Worm (Caenorhabditis elegans): ENCODE results near the gene F41C3.7.
A peak's percentile ranks its signal among the peaks of the same experiment; 100 is the strongest.

F41C3.7 gene

ce11 chrII:4739984-4740462 lies 10.2 kb downstream of the F41C3.7 start, which contains the start of gene eas-1 (continued):
- peak; percentile 76 for TF ChIP-seq attf-5 (GFP tag; optimal IDR thresholded peaks at IDR 0.05)
- TF ChIP-seq K12H6.12 (tag; optimal IDR thresholded peaks at IDR 0.05) = peak; percentile 50
- peak; percentile 73; the same call in 1 of the 2 replicates for TF ChIP-seq let-526 (GFP tag; IDR thresholded peaks at IDR 0.05)
- TF ChIP-seq atf-7 (tag; optimal IDR thresholded peaks at IDR 0.05) = peak; percentile 73
- no peak for TF ChIP-seq fkh-3 (tag; optimal IDR thresholded peaks at IDR 0.05)
- no peak for TF ChIP-seq nfya-2 (GFP tag; IDR thresholded peaks at IDR 0.05)
- TF ChIP-seq snpc-1.3 (tag; optimal IDR thresholded peaks at IDR 0.05; ENCODE audit: insufficient read depth) = no peak
- no peak for TF ChIP-seq F52B5.7 (tag; optimal IDR thresholded peaks at IDR 0.05)
- TF ChIP-seq tlf-1 (GFP tag; optimal IDR thresholded peaks at IDR 0.05) = peak; percentile 20
- no peak for TF ChIP-seq unc-62 (GFP tag; optimal IDR thresholded peaks at IDR 0.05)
- TF ChIP-seq chd-7 (tag; optimal IDR thresholded peaks at IDR 0.05) = peak; percentile 24
- TF ChIP-seq B0336.3 (GFP tag; IDR thresholded peaks at IDR 0.05) = no peak
- no peak for TF ChIP-seq cebp-2 (GFP tag; IDR thresholded peaks at IDR 0.05)
- TF ChIP-seq tbp1 (GFP tag; optimal IDR thresholded peaks at IDR 0.05) = peak; percentile 44
- TF ChIP-seq sdz-38 (tag; optimal IDR thresholded peaks at IDR 0.05) = no peak
- TF ChIP-seq egrh-3 (GFP tag; IDR thresholded peaks at IDR 0.05) = no peak
- peak; percentile 5 for TF ChIP-seq sptf-2 (GFP tag; optimal IDR thresholded peaks at IDR 0.05)
- TF ChIP-seq dox-1 (GFP tag; IDR thresholded peaks at IDR 0.05) = peak; percentile 79
- TF ChIP-seq K11D2.4 (GFP tag; IDR thresholded peaks at IDR 0.05) = peak; percentile 64; the same call in 1 of the 2 replicates
- peak; percentile 37 for TF ChIP-seq ccch-3 (GFP tag; optimal IDR thresholded peaks at IDR 0.05)
- peak; percentile 27 for TF ChIP-seq ztf-18 (tag; optimal IDR thresholded peaks at IDR 0.05)
- TF ChIP-seq F23B12.7 (tag; optimal IDR thresholded peaks at IDR 0.05; ENCODE audit: insufficient read depth) = peak; percentile 39
- no peak for TF ChIP-seq C17E4.6 (GFP tag; IDR thresholded peaks at IDR 0.05)
- TF ChIP-seq akir-1 (GFP tag; optimal IDR thresholded peaks at IDR 0.05) = peak; percentile 58
- peak; percentile 84 for TF ChIP-seq ZK185.1 (tag; optimal IDR thresholded peaks at IDR 0.05; ENCODE audit: poor library complexity, severe bottlenecking)
- TF ChIP-seq egl-18 (GFP tag; IDR thresholded peaks at IDR 0.05) = no peak
- TF ChIP-seq B0019.2 (GFP tag; conservative IDR thresholded peaks at IDR 0.05) = peak; percentile 33; the same call in 1 of the 2 replicates
- no peak for TF ChIP-seq cebp-1 (GFP tag; IDR thresholded peaks at IDR 0.05)
- no peak for TF ChIP-seq cebp-1 (tag; optimal IDR thresholded peaks at IDR 0.05)
- no peak for TF ChIP-seq Y53F4B.3 (GFP tag; IDR thresholded peaks at IDR 0.05)
- TF ChIP-seq aptf-3 (GFP tag; IDR thresholded peaks at IDR 0.05) = no peak
- no peak for TF ChIP-seq snpc-4 (GFP tag; optimal IDR thresholded peaks at IDR 0.05)
- peak in 2 of 4 experiments; percentile 18 to 22 for TF ChIP-seq snpc-4 (tag; optimal IDR thresholded peaks at IDR 0.05)
- no peak for TF ChIP-seq zim-3 (tag; optimal IDR thresholded peaks at IDR 0.05)
- no peak for TF ChIP-seq repo-1 (tag; optimal IDR thresholded peaks at IDR 0.05)
- TF ChIP-seq snpc-3.4 (tag; optimal IDR thresholded peaks at IDR 0.05) = peak; percentile 9
- TF ChIP-seq ceh-58 (GFP tag; IDR thresholded peaks at IDR 0.05) = no peak
- no peak for TF ChIP-seq nhr-27 (tag; optimal IDR thresholded peaks at IDR 0.05)
- peak; percentile 82 for TF ChIP-seq efl-1 (GFP tag; optimal IDR thresholded peaks at IDR 0.05)
- peak; percentile 61 for TF ChIP-seq him-1 (tag; optimal IDR thresholded peaks at IDR 0.05)
- peak; percentile 67 for TF ChIP-seq F33H1.4 (GFP tag; IDR thresholded peaks at IDR 0.05)
- no peak for TF ChIP-seq pha-4 (tag; optimal IDR thresholded peaks at IDR 0.05)
- TF ChIP-seq ztf-3 (GFP tag; optimal IDR thresholded peaks at IDR 0.05) = no peak
- TF ChIP-seq lin-40 (tag; optimal IDR thresholded peaks at IDR 0.05) = peak; percentile 65
- no peak; the same call in none of the 2 replicates for TF ChIP-seq mcd-1 (GFP tag; IDR thresholded peaks at IDR 0.05)
- TF ChIP-seq ets-4 (GFP tag; optimal IDR thresholded peaks at IDR 0.05) = no peak
- TF ChIP-seq unc-130 (GFP tag; optimal IDR thresholded peaks at IDR 0.05) = peak; percentile 70
- peak; percentile 8 for TF ChIP-seq F22D6.2 (tag; optimal IDR thresholded peaks at IDR 0.05)
- TF ChIP-seq somi-1 (GFP tag; optimal IDR thresholded peaks at IDR 0.05) = peak; percentile 12

Measured in whole organism, young adult.